Fruit fly (Drosophila melanogaster) whole organism, adult: ENCODE results near the gene CG8004.

ENCODE experiments used
- CG11617 ChIP-seq: fragments of 200-800 bp; sonication (Bioruptor generic); optimal IDR thresholded peaks from 2 replicates; lab custom pipeline; 2017; ENCODE audit warnings: mild to moderate bottlenecking, missing biosample characterization, missing genetic modification reagents, missing genetic modification characterization
- CG12768 ChIP-seq: fragments of 200-800 bp; sonication (Bioruptor generic); optimal IDR thresholded peaks from 2 replicates; lab custom pipeline; 2017; ENCODE audit warnings: missing biosample characterization, missing genetic modification characterization, mild to moderate bottlenecking, moderate library complexity, missing genetic modification reagents
- CG14711 ChIP-seq: fragments of 200-800 bp; sonication (Bioruptor generic); optimal IDR thresholded peaks from 2 replicates; lab custom pipeline; 2018; ENCODE audit warnings: missing biosample characterization, mild to moderate bottlenecking, missing genetic modification characterization, moderate library complexity
- CG1620 ChIP-seq: fragments of 200-800 bp; sonication (Bioruptor generic); optimal IDR thresholded peaks from 2 replicates; lab custom pipeline; 2016; ENCODE audit warnings: missing biosample characterization, missing genetic modification characterization
- CG33017 ChIP-seq: fragments of 200-800 bp; sonication (Bioruptor generic); optimal IDR thresholded peaks from 2 replicates; lab custom pipeline; 2018; ENCODE audit warnings: missing biosample characterization, mild to moderate bottlenecking, missing genetic modification characterization, moderate library complexity
- CG5204 ChIP-seq: fragments of 200-800 bp; sonication (Bioruptor generic); optimal IDR thresholded peaks from 2 replicates; lab custom pipeline; 2016; ENCODE audit warnings: missing biosample characterization, missing genetic modification characterization
- CG7045 ChIP-seq: fragments of 200-800 bp; sonication (Bioruptor generic); optimal IDR thresholded peaks from 2 replicates; lab custom pipeline; 2017; ENCODE audit warnings: missing biosample characterization, mild to moderate bottlenecking, missing genetic modification characterization
- CG7101 ChIP-seq: fragments of 200-800 bp; sonication (Bioruptor generic); optimal IDR thresholded peaks from 2 replicates; lab custom pipeline; 2018; ENCODE audit warnings: missing biosample characterization, mild to moderate bottlenecking, missing genetic modification characterization, moderate library complexity
- Clk ChIP-seq: fragments of 200-800 bp; sonication (Bioruptor generic); optimal IDR thresholded peaks from 2 replicates; lab custom pipeline; 2017; ENCODE audit warnings: missing biosample characterization, missing genetic modification characterization
- Crg-1 ChIP-seq: fragments of 200-800 bp; sonication (Bioruptor generic); optimal IDR thresholded peaks from 2 replicates; lab custom pipeline; 2016; ENCODE audit warnings: missing biosample characterization, missing genetic modification characterization
- Hr96 ChIP-seq: fragments of 200-800 bp; sonication (Bioruptor generic); optimal IDR thresholded peaks from 2 replicates; lab custom pipeline; 2016; ENCODE audit warnings: missing biosample characterization, missing genetic modification characterization
- Mnt ChIP-seq: fragments of 200-800 bp; sonication (Bioruptor generic); optimal IDR thresholded peaks from 2 replicates; lab custom pipeline; 2016; ENCODE audit warnings: missing biosample characterization, mild to moderate bottlenecking, missing genetic modification characterization
- bab1 ChIP-seq: fragments of 200-800 bp; sonication (Bioruptor generic); optimal IDR thresholded peaks from 3 replicates; lab custom pipeline; 2019; ENCODE audit warnings: missing biosample characterization, mild to moderate bottlenecking, missing genetic modification characterization, moderate library complexity
- cic ChIP-seq: fragments of 200-800 bp; sonication (Bioruptor generic); optimal IDR thresholded peaks from 2 replicates; lab custom pipeline; 2017; ENCODE audit warnings: missing biosample characterization, mild to moderate bottlenecking, missing genetic modification characterization, moderate library complexity
- cnc ChIP-seq, 2 experiments: fragments of >200 bp; optimal IDR thresholded peaks; 2 replicates each; lab custom pipeline; 2017
- kay ChIP-seq: fragments of 200-800 bp; sonication (Bioruptor generic); peaks from one replicate; lab custom pipeline; 2016; ENCODE audit warnings: missing biosample characterization, missing genetic modification characterization, borderline replicate concordance
- ovo ChIP-seq: fragments of 200-800 bp; sonication (Bioruptor generic); optimal IDR thresholded peaks from 2 replicates; lab custom pipeline; 2016; ENCODE audit warnings: missing biosample characterization, missing genetic modification characterization
- pad ChIP-seq: fragments of 200-800 bp; sonication (Bioruptor generic); optimal IDR thresholded peaks from 3 replicates; lab custom pipeline; 2017; ENCODE audit warnings: missing biosample characterization, missing genetic modification characterization, mild to moderate bottlenecking, moderate library complexity, missing genetic modification reagents
- tj ChIP-seq: fragments of 200-800 bp; sonication (Bioruptor generic); optimal IDR thresholded peaks from 3 replicates; lab custom pipeline; 2017; ENCODE audit warnings: missing biosample characterization, mild to moderate bottlenecking, missing genetic modification characterization, moderate library complexity
- toe ChIP-seq: fragments of 200-800 bp; sonication (Bioruptor generic); optimal IDR thresholded peaks from 2 replicates; lab custom pipeline; 2016; ENCODE audit warnings: missing biosample characterization, missing genetic modification characterization

Gene CG8004

dm6 chr3L:19928435-19929011 is at the start of gene CG8004, which contains the start of gene RhoGDI:
CG8004 (minus strand) TSS chr3L:19928508.
RhoGDI (plus strand) TSS chr3L:19928743.
- TF ChIP-seq Crg-1 (peak; percentile 6), bab1 (peak; percentile 66), kay (GFP tag; lab: Kevin White, UChicago) (no peak), CG11617 (GFP tag; lab: Kevin White, UChicago) (peak; percentile 62), cic (GFP tag; lab: Kevin White, UChicago) (no peak), CG7101 (peak; percentile 75), CG33017 (tag; lab: Kevin White, UChicago) (peak; percentile 65), CG12768 (GFP tag; lab: Kevin White, UChicago) (peak; percentile 43), Clk (GFP tag; lab: Kevin White, UChicago) (peak; percentile 28), ovo (GFP tag; lab: Kevin White, UChicago) (peak; percentile 31), cnc (optimal IDR thresholded peaks at IDR 0.05; lab: Kevin White, UChicago) (no peak), tj (GFP tag; lab: Kevin White, UChicago) (peak; percentile 7), Hr96 (peak; percentile 63), CG5204 (no peak), Mnt (no peak), toe (GFP tag; lab: Kevin White, UChicago) (peak; percentile 76), pad (GFP tag; lab: Kevin White, UChicago) (no peak), CG14711 (tag; lab: Kevin White, UChicago) (peak; percentile 74), CG1620 (peak; percentile 79), CG7045 (peak; percentile 42)

- no peak for TF ChIP-seq CG14711 (tag; lab: Kevin White, UChicago)
- TF ChIP-seq cic (GFP tag; lab: Kevin White, UChicago), result no peak
- no peak for TF ChIP-seq CG33017 (tag; lab: Kevin White, UChicago)
- TF ChIP-seq tj (GFP tag; lab: Kevin White, UChicago), result peak; percentile 95
- TF ChIP-seq pad (GFP tag; lab: Kevin White, UChicago), result no peak
- no peak for TF ChIP-seq CG7101
- no peak for TF ChIP-seq CG12768 (GFP tag; lab: Kevin White, UChicago)
Observed at dm6 chr3L:19978088-19978487, 49.8 kb upstream of the CG8004 start.

- TF ChIP-seq pad (GFP tag; lab: Kevin White, UChicago) (no peak), tj (GFP tag; lab: Kevin White, UChicago) (no peak), CG33017 (tag; lab: Kevin White, UChicago) (no peak), kay (GFP tag; lab: Kevin White, UChicago) (no peak), CG14711 (tag; lab: Kevin White, UChicago) (no peak), CG1620 (no peak), Crg-1 (no peak), cnc (optimal IDR thresholded peaks at IDR 0.05; lab: Kevin White, UChicago) (no peak), CG7045 (no peak), cic (GFP tag; lab: Kevin White, UChicago) (no peak)
Observed at dm6 chr3L:19968725-19969598, 40.7 kb upstream of the CG8004 start.

dm6 chr3L:19961805-19962204 is 33.5 kb upstream of the CG8004 start:
- TF ChIP-seq cnc (optimal IDR thresholded peaks at IDR 0.05; lab: Kevin White, UChicago) (no peak), CG33017 (tag; lab: Kevin White, UChicago) (no peak), CG1620 (no peak), bab1 (no peak), CG5204 (no peak), CG14711 (tag; lab: Kevin White, UChicago) (no peak), CG7101 (no peak), Hr96 (no peak), Mnt (no peak), CG7045 (no peak), kay (GFP tag; lab: Kevin White, UChicago) (no peak)

dm6 chr3L:19955699-19956098 is 27.4 kb upstream of the CG8004 start, which contains the start of gene CG42263:
CG42263 (minus strand) TSS chr3L:19955799.
- no peak for TF ChIP-seq CG12768 (GFP tag; lab: Kevin White, UChicago)
- no peak for TF ChIP-seq bab1
- no peak for TF ChIP-seq tj (GFP tag; lab: Kevin White, UChicago)
- no peak for TF ChIP-seq CG33017 (tag; lab: Kevin White, UChicago)
- TF ChIP-seq cic (GFP tag; lab: Kevin White, UChicago), result no peak
- TF ChIP-seq cnc (optimal IDR thresholded peaks at IDR 0.05; lab: Kevin White, UChicago), result no peak
- no peak for TF ChIP-seq CG7045
- TF ChIP-seq toe (GFP tag; lab: Kevin White, UChicago), result no peak
- TF ChIP-seq CG14711 (tag; lab: Kevin White, UChicago), result no peak
- no peak for TF ChIP-seq CG1620
- no peak for TF ChIP-seq kay (GFP tag; lab: Kevin White, UChicago)
- TF ChIP-seq CG7101, result no peak
- no peak for TF ChIP-seq Hr96
- no peak for TF ChIP-seq Mnt
- no peak for TF ChIP-seq Clk (GFP tag; lab: Kevin White, UChicago)
- TF ChIP-seq ovo (GFP tag; lab: Kevin White, UChicago), result no peak
- no peak for TF ChIP-seq CG11617 (GFP tag; lab: Kevin White, UChicago)
- no peak for TF ChIP-seq Crg-1
- TF ChIP-seq CG5204, result no peak
- no peak for TF ChIP-seq pad (GFP tag; lab: Kevin White, UChicago)

- no peak for TF ChIP-seq CG5204
- no peak for TF ChIP-seq toe (GFP tag; lab: Kevin White, UChicago)
Observed at dm6 chr3L:19954426-19954825, 26.1 kb upstream of the CG8004 start, which contains the start of gene CG42654. CG42654 (minus strand) TSS chr3L:19954526.
